Fruit fly (Drosophila melanogaster) whole organism, embryonic: ENCODE results near the gene sima.

ENCODE experiments used
- Atf3 ChIP-seq: fragments of 200-800 bp; sonication (Bioruptor generic); optimal IDR thresholded peaks from 3 replicates; lab custom pipeline; 2016; ENCODE audit warnings: missing biosample characterization, missing genetic modification characterization
- BEAF-32 ChIP-seq: fragments of 200-800 bp; sonication (Bioruptor generic); optimal IDR thresholded peaks from 3 replicates; lab custom pipeline; 2017; ENCODE audit warnings: missing biosample characterization, missing genetic modification characterization, mild to moderate bottlenecking, moderate library complexity, missing genetic modification reagents
- BtbVII ChIP-seq: fragments of 200-800 bp; sonication (Bioruptor generic); optimal IDR thresholded peaks from 3 replicates; lab custom pipeline; 2017; ENCODE audit warnings: missing biosample characterization, mild to moderate bottlenecking, missing genetic modification characterization
- CG10209 ChIP-seq: fragments of 200-800 bp; sonication (Bioruptor generic); optimal IDR thresholded peaks from 3 replicates; lab custom pipeline; 2017; ENCODE audit warnings: missing biosample characterization, mild to moderate bottlenecking, missing genetic modification characterization, missing genetic modification reagents
- CG10979 ChIP-seq: fragments of 200-800 bp; sonication (Bioruptor generic); optimal IDR thresholded peaks from 2 replicates; lab custom pipeline; 2018; ENCODE audit warnings: missing biosample characterization, mild to moderate bottlenecking, missing genetic modification characterization, moderate library complexity
- CG11456 ChIP-seq: fragments of 200-800 bp; sonication (Bioruptor generic); IDR thresholded peaks from 3 replicates; pipeline ENCODE4 v1.3.6; 2022; ENCODE audit warnings: missing biosample characterization, missing genetic modification characterization
- CG12155 ChIP-seq: fragments of 200-800 bp; sonication (Bioruptor generic); optimal IDR thresholded peaks from 3 replicates; lab custom pipeline; 2016; ENCODE audit warnings: missing biosample characterization, missing genetic modification characterization
- CG12236 ChIP-seq: fragments of 200-800 bp; sonication (Bioruptor generic); optimal IDR thresholded peaks from 2 replicates; lab custom pipeline; 2016; ENCODE audit warnings: missing biosample characterization, missing genetic modification characterization
- CG12391 ChIP-seq: fragments of 200-800 bp; sonication (Bioruptor generic); optimal IDR thresholded peaks from 3 replicates; lab custom pipeline; 2018; ENCODE audit warnings: missing biosample characterization, mild to moderate bottlenecking, missing genetic modification characterization, moderate library complexity
- CG13424 ChIP-seq: fragments of 200-800 bp; sonication (Bioruptor generic); optimal IDR thresholded peaks from 2 replicates; lab custom pipeline; 2019; ENCODE audit warnings: missing biosample characterization, mild to moderate bottlenecking, missing genetic modification characterization, moderate library complexity
- CG15011 ChIP-seq: fragments of 200-800 bp; sonication (Bioruptor generic); optimal IDR thresholded peaks from 3 replicates; lab custom pipeline; 2018; ENCODE audit warnings: missing biosample characterization, mild to moderate bottlenecking, missing genetic modification characterization
- CG15269 ChIP-seq: fragments of 200-800 bp; sonication (Bioruptor generic); optimal IDR thresholded peaks from 2 replicates; lab custom pipeline; 2018; ENCODE audit warnings: missing biosample characterization, mild to moderate bottlenecking, missing genetic modification characterization, moderate library complexity
- CG1602 ChIP-seq: fragments of 200-800 bp; sonication (Bioruptor generic); optimal IDR thresholded peaks from 3 replicates; lab custom pipeline; 2016; ENCODE audit warnings: missing biosample characterization, missing genetic modification characterization
- CG17385 ChIP-seq: fragments of 200-800 bp; sonication (Bioruptor generic); optimal IDR thresholded peaks from 3 replicates; lab custom pipeline; 2018; ENCODE audit warnings: missing biosample characterization, mild to moderate bottlenecking, missing genetic modification characterization
- CG17802 ChIP-seq: fragments of 200-800 bp; sonication (Bioruptor generic); optimal IDR thresholded peaks from 2 replicates; lab custom pipeline; 2018; ENCODE audit warnings: missing biosample characterization, mild to moderate bottlenecking, missing genetic modification characterization, moderate library complexity
- CG18476 ChIP-seq: fragments of 200-800 bp; sonication (Bioruptor generic); optimal IDR thresholded peaks from 2 replicates; lab custom pipeline; 2016; ENCODE audit warnings: missing biosample characterization, mild to moderate bottlenecking, missing genetic modification characterization
- CG30431 ChIP-seq: fragments of 200-800 bp; sonication (Bioruptor generic); optimal IDR thresholded peaks from 2 replicates; lab custom pipeline; 2017; ENCODE audit warnings: missing biosample characterization, missing genetic modification characterization
- CG31441 ChIP-seq: fragments of 200-800 bp; sonication (Bioruptor generic); IDR thresholded peaks from 2 replicates; pipeline ENCODE4 v1.3.6; 2022; ENCODE audit warnings: missing biosample characterization, missing genetic modification characterization
- CG32532 ChIP-seq: fragments of 200-800 bp; sonication (Bioruptor generic); IDR thresholded peaks from 2 replicates; pipeline ENCODE4 v1.3.6; 2022; ENCODE audit warnings: missing biosample characterization, missing genetic modification characterization
- CG34422 ChIP-seq: fragments of 200-800 bp; sonication (Bioruptor generic); IDR thresholded peaks from 3 replicates; pipeline ENCODE4 v1.3.6; 2022; ENCODE audit warnings: missing biosample characterization, missing genetic modification characterization
- CG3726 ChIP-seq: fragments of 200-800 bp; sonication (Bioruptor generic); IDR thresholded peaks from 3 replicates; pipeline ENCODE4, ENCODE4 v1.3.6; 2022; ENCODE audit warnings: missing biosample characterization, missing genetic modification characterization
- CG4730 ChIP-seq: fragments of 200-800 bp; sonication (Bioruptor generic); IDR thresholded peaks from 2 replicates; pipeline ENCODE4 v1.3.6; 2022; ENCODE audit warnings: missing biosample characterization, missing genetic modification characterization
- CG6689 ChIP-seq: fragments of 200-800 bp; sonication (Bioruptor generic); IDR thresholded peaks from 2 replicates; pipeline ENCODE4 v1.3.6; 2022; ENCODE audit warnings: missing biosample characterization, missing genetic modification characterization
- CG7556 ChIP-seq: fragments of 200-800 bp; sonication (Bioruptor generic); optimal IDR thresholded peaks from 2 replicates; lab custom pipeline; 2017; ENCODE audit warnings: missing biosample characterization, mild to moderate bottlenecking, missing genetic modification characterization
- CG7745 ChIP-seq: fragments of 200-800 bp; sonication (Bioruptor generic); optimal IDR thresholded peaks from 2 replicates; lab custom pipeline; 2018; ENCODE audit warnings: missing biosample characterization, mild to moderate bottlenecking, missing genetic modification characterization, moderate library complexity
- CG7987 ChIP-seq: fragments of 200-800 bp; sonication (Bioruptor generic); optimal IDR thresholded peaks from 2 replicates; lab custom pipeline; 2018; ENCODE audit warnings: missing biosample characterization, mild to moderate bottlenecking, missing genetic modification characterization, moderate library complexity
- CG8478 ChIP-seq: fragments of >200 bp; optimal IDR thresholded peaks from 2 replicates; lab custom pipeline; 2018
- CHES-1-like ChIP-seq: fragments of 200-800 bp; sonication (Bioruptor generic); optimal IDR thresholded peaks from 2 replicates; lab custom pipeline; 2016; ENCODE audit warnings: missing biosample characterization, missing genetic modification characterization
- D19B ChIP-seq: fragments of 200-800 bp; sonication (Bioruptor generic); optimal IDR thresholded peaks from 2 replicates; lab custom pipeline; 2017; ENCODE audit warnings: missing biosample characterization, mild to moderate bottlenecking, missing genetic modification characterization
- Deaf1 ChIP-seq: fragments of 200-800 bp; optimal IDR thresholded peaks from 3 replicates; lab custom pipeline; 2019; ENCODE audit warnings: missing biosample characterization, mild to moderate bottlenecking, missing genetic modification characterization, moderate library complexity
- Doc3 ChIP-seq: fragments of 200-800 bp; sonication (Bioruptor generic); IDR thresholded peaks from 3 replicates; pipeline ENCODE4 v1.3.6; 2022; ENCODE audit warnings: missing biosample characterization, missing genetic modification characterization; ENCODE audit not compliant: partially characterized antibody
- Eip74EF ChIP-seq, 2 experiments: fragments of 200-800 bp in 1 of 2; fragments of >200 bp in 1 of 2; sonication (Bioruptor generic) in 1 of 2; optimal IDR thresholded peaks; 2 replicates each; lab custom pipeline; 2017 to 2019; ENCODE audit warnings: missing biosample characterization in 2 of 2, missing genetic modification characterization in 2 of 2, mild to moderate bottlenecking in 1 of 2, moderate library complexity in 1 of 2
- H2.0 ChIP-seq: fragments of 200-800 bp; sonication (Bioruptor generic); IDR thresholded peaks from 2 replicates; pipeline ENCODE4 v1.3.6; 2022; ENCODE audit warnings: missing biosample characterization, missing genetic modification characterization
- HmgZ ChIP-seq: fragments of 200-800 bp; sonication (Bioruptor generic); optimal IDR thresholded peaks from 2 replicates; lab custom pipeline; 2018; ENCODE audit warnings: missing biosample characterization, mild to moderate bottlenecking, missing genetic modification characterization
- MBD-R2 ChIP-seq: fragments of 200-800 bp; sonication (Bioruptor generic); IDR thresholded peaks from 2 replicates; pipeline ENCODE4 v1.3.6; 2022; ENCODE audit warnings: missing biosample characterization, missing genetic modification characterization
- Mrtf ChIP-seq: fragments of 200-800 bp; sonication (Bioruptor generic); IDR thresholded peaks from 3 replicates; pipeline ENCODE4 v1.3.6; 2022; ENCODE audit warnings: missing biosample characterization, missing genetic modification characterization
- Poxn ChIP-seq: fragments of 200-800 bp; sonication (Bioruptor generic); IDR thresholded peaks from 2 replicates; pipeline ENCODE4 v1.3.6; 2022; ENCODE audit warnings: missing biosample characterization, missing genetic modification characterization
- Sox102F ChIP-seq: fragments of 200-800 bp; sonication (Bioruptor generic); optimal IDR thresholded peaks from 2 replicates; lab custom pipeline; 2018; ENCODE audit warnings: missing biosample characterization, mild to moderate bottlenecking, missing genetic modification characterization, moderate library complexity
- Vsx1 ChIP-seq: fragments of 200-800 bp; sonication (Bioruptor generic); optimal IDR thresholded peaks from 2 replicates; lab custom pipeline; 2017; ENCODE audit warnings: missing biosample characterization, mild to moderate bottlenecking, missing genetic modification characterization, missing genetic modification reagents
- amos ChIP-seq: fragments of 200-800 bp; sonication (Bioruptor generic); IDR thresholded peaks from 2 replicates; pipeline ENCODE4 v1.3.6; 2022; ENCODE audit warnings: missing biosample characterization, missing genetic modification characterization; ENCODE audit not compliant: partially characterized antibody
- ato ChIP-seq: fragments of 200-800 bp; sonication (Bioruptor generic); IDR thresholded peaks from 2 replicates; pipeline ENCODE4 v1.3.6; 2022; ENCODE audit warnings: missing biosample characterization, missing genetic modification characterization; ENCODE audit not compliant: partially characterized antibody
- fd96Cb ChIP-seq: fragments of 200-800 bp; sonication (Bioruptor generic); optimal IDR thresholded peaks from 2 replicates; lab custom pipeline; 2018; ENCODE audit warnings: missing biosample characterization, mild to moderate bottlenecking, missing genetic modification characterization, moderate library complexity
- knrl ChIP-seq: fragments of 200-800 bp; sonication (Bioruptor generic); IDR thresholded peaks from 3 replicates; pipeline ENCODE4 v1.3.6; 2022; ENCODE audit warnings: missing biosample characterization, missing genetic modification characterization; ENCODE audit not compliant: partially characterized antibody
- lilli ChIP-seq: fragments of 200-800 bp; sonication (Bioruptor generic); optimal IDR thresholded peaks from 3 replicates; lab custom pipeline; 2016; ENCODE audit warnings: missing biosample characterization, missing genetic modification characterization
- nmo ChIP-seq: fragments of 200-800 bp; sonication (Bioruptor generic); optimal IDR thresholded peaks from 2 replicates; lab custom pipeline; 2018; ENCODE audit warnings: missing biosample characterization, mild to moderate bottlenecking, missing genetic modification characterization, moderate library complexity
- peb ChIP-seq: fragments of 200-800 bp; sonication (Bioruptor generic); IDR thresholded peaks from 2 replicates; pipeline ENCODE4 v1.3.6; 2022; ENCODE audit warnings: missing biosample characterization, missing genetic modification characterization
- prd ChIP-seq, 3 experiments: fragments of >200 bp in 2 of 3; fragments of 200-800 bp in 1 of 3; sonication (Bioruptor generic) in 1 of 3; optimal IDR thresholded peaks in 2 of 3; IDR thresholded peaks in 1 of 3; 2 replicates in 2 of 3; 3 replicates in 1 of 3; pipeline versions ENCODE4 v1.3.6 to Lab custom; 2017 to 2022; ENCODE audit warnings: missing biosample characterization in 1 of 3, missing genetic modification characterization in 1 of 3
- pzg ChIP-seq: fragments of 200-800 bp; sonication (Bioruptor generic); optimal IDR thresholded peaks from 3 replicates; lab custom pipeline; 2018; ENCODE audit warnings: missing biosample characterization, mild to moderate bottlenecking, missing genetic modification characterization, moderate library complexity
- sens-2 ChIP-seq: fragments of 200-800 bp; sonication (Bioruptor generic); IDR thresholded peaks from 2 replicates; pipeline ENCODE4 v1.3.6; 2022; ENCODE audit warnings: missing biosample characterization, missing genetic modification characterization

Gene sima

dm6 chr3R:30051933-30052332 lies 6.2 kb upstream of the sima start, which contains the start of gene CG15528 (continued):
- peak; percentile 12 for TF ChIP-seq CG7987 (GFP tag; lab: Kevin White, UChicago)
- TF ChIP-seq CG12391, result no peak
- TF ChIP-seq CG30431 (GFP tag; lab: Kevin White, UChicago), result no peak
- TF ChIP-seq Deaf1 (tag; lab: Kevin White, UChicago), result peak; percentile 71
- no peak for TF ChIP-seq CG12155 (GFP tag; lab: Kevin White, UChicago)
- TF ChIP-seq CG17385, result no peak
- no peak for TF ChIP-seq sens-2
- TF ChIP-seq peb (GFP tag; lab: Robert Waterston, UW), result no peak
- TF ChIP-seq CG12236, result no peak
- no peak for TF ChIP-seq CG7556 (GFP tag; lab: Kevin White, UChicago)
- TF ChIP-seq Vsx1 (GFP tag; lab: Kevin White, UChicago), result no peak
- no peak for TF ChIP-seq CG10979 (tag; lab: Kevin White, UChicago)
- no peak for TF ChIP-seq pzg
- no peak for TF ChIP-seq CG7745
- TF ChIP-seq CG10209 (GFP tag; lab: Kevin White, UChicago), result no peak
- TF ChIP-seq CG15269 (tag; lab: Kevin White, UChicago), result no peak
- no peak for TF ChIP-seq MBD-R2
- no peak for TF ChIP-seq Mrtf (GFP tag; lab: Robert Waterston, UW)
- no peak for TF ChIP-seq CG4730 (GFP tag; lab: Robert Waterston, UW)
- TF ChIP-seq Eip74EF (GFP tag; optimal IDR thresholded peaks at IDR 0.05; lab: Kevin White, UChicago), result no peak
- no peak for TF ChIP-seq amos (GFP tag; lab: Robert Waterston, UW)
- TF ChIP-seq, all 482 proteins: peak for 13

- TF ChIP-seq fd96Cb (tag; lab: Kevin White, UChicago), result no peak
- TF ChIP-seq CG17385, result peak; percentile 52
- peak; percentile 56 for TF ChIP-seq nmo
- TF ChIP-seq Sox102F (GFP tag; lab: Kevin White, UChicago), result no peak
- no peak for TF ChIP-seq CG6689 (GFP tag; lab: Robert Waterston, UW)
- no peak for TF ChIP-seq BtbVII (GFP tag; lab: Kevin White, UChicago)
- peak; percentile 90 for TF ChIP-seq HmgZ (tag; lab: Kevin White, UChicago)
- no peak for TF ChIP-seq CG8478 (lab: Kevin White, UChicago)
- no peak for TF ChIP-seq CG15011 (GFP tag; lab: Kevin White, UChicago)
- TF ChIP-seq CHES-1-like (GFP tag; lab: Kevin White, UChicago), result peak; percentile 79
- peak; percentile 2 for TF ChIP-seq CG13424 (tag; lab: Kevin White, UChicago)
- no peak for TF ChIP-seq CG11456 (GFP tag; lab: Robert Waterston, UW)
- TF ChIP-seq CG31441, result no peak
- TF ChIP-seq Doc3 (GFP tag; lab: Robert Waterston, UW), result no peak
- TF ChIP-seq ato (GFP tag; lab: Robert Waterston, UW), result no peak; the same call in 1 of the 2 replicates
- no peak for TF ChIP-seq CG3726 (GFP tag; lab: Robert Waterston, UW)
- TF ChIP-seq H2.0 (GFP tag; lab: Robert Waterston, UW), result no peak
- TF ChIP-seq CG1602 (GFP tag; lab: Kevin White, UChicago), result no peak
- no peak for TF ChIP-seq D19B
- TF ChIP-seq CG34422, result peak; percentile 67; the same call in 1 of the 3 replicates
- TF ChIP-seq CG32532, result no peak
- TF ChIP-seq Poxn (GFP tag; lab: Robert Waterston, UW), result no peak
- no peak for TF ChIP-seq Atf3 (GFP tag; lab: Kevin White, UChicago)
- peak; percentile 62 for TF ChIP-seq BEAF-32
- TF ChIP-seq knrl (GFP tag; lab: Robert Waterston, UW), result peak; percentile 48; the same call in 2 of the 3 replicates
- TF ChIP-seq CG18476, result no peak
- no peak for TF ChIP-seq Eip74EF (GFP tag; optimal IDR thresholded peaks at IDR 0.05; lab: Kevin White, UChicago)
- no peak for TF ChIP-seq prd (optimal IDR thresholded peaks at IDR 0.05; lab: Kevin White, UChicago)
- TF ChIP-seq prd (GFP tag; IDR thresholded peaks at IDR 0.05; lab: Robert Waterston, UW), result 0 out of 3 replicates have a peak, but pooled peaks have one; percentile 12
- TF ChIP-seq lilli, result peak; percentile 53
- TF ChIP-seq CG17802 (tag; lab: Kevin White, UChicago), result no peak
Measured at dm6 chr3R:30052455-30053046, 5.6 kb upstream of the sima start, which contains the start of gene Jasper. Gene Jasper, plus strand, starts transcription at chr3R:30052514.
